Fruit fly (Drosophila melanogaster): Measurements from ENCODE around the gene red.

red gene

dm6 chr3R:14327113-14327466 lies 38.2 kb downstream of the red start:
- TF ChIP-seq bab1 (GFP tag; optimal IDR thresholded peaks at IDR 0.05): no peak
- no peak for TF ChIP-seq CG7101 (tag; optimal IDR thresholded peaks at IDR 0.05)
- TF ChIP-seq CG11617 (GFP tag; optimal IDR thresholded peaks at IDR 0.05): no peak

dm6 chr3R:14327472-14328104 lies 38.7 kb downstream of the red start, which contains the start of gene spn-B:
TSS of gene spn-B (plus strand) at chr3R:14328051.
- TF ChIP-seq CG7101 (tag; optimal IDR thresholded peaks at IDR 0.05) (peak; percentile 74), Crg-1 (GFP tag; optimal IDR thresholded peaks at IDR 0.05) (peak; percentile 31), CG33017 (tag; optimal IDR thresholded peaks at IDR 0.05) (peak; percentile 53), CG5204 (GFP tag; optimal IDR thresholded peaks at IDR 0.05) (peak; percentile 63), CG12768 (GFP tag; optimal IDR thresholded peaks at IDR 0.05) (peak; percentile 70), tj (GFP tag; optimal IDR thresholded peaks at IDR 0.05) (peak; percentile 47), Mnt (GFP tag; optimal IDR thresholded peaks at IDR 0.05) (peak; percentile 57), CG11617 (GFP tag; optimal IDR thresholded peaks at IDR 0.05) (peak; percentile 81), pad (GFP tag; optimal IDR thresholded peaks at IDR 0.05) (peak; percentile 56), cnc (optimal IDR thresholded peaks at IDR 0.05) (no peak), CG1620 (GFP tag; optimal IDR thresholded peaks at IDR 0.05) (peak; percentile 40), Clk (GFP tag; optimal IDR thresholded peaks at IDR 0.05) (no peak), CG7045 (GFP tag; optimal IDR thresholded peaks at IDR 0.05) (peak; percentile 55), Hr96 (GFP tag; optimal IDR thresholded peaks at IDR 0.05) (peak; percentile 69), toe (GFP tag; optimal IDR thresholded peaks at IDR 0.05) (peak; percentile 64), CG14711 (tag; optimal IDR thresholded peaks at IDR 0.05) (peak; percentile 52), cic (GFP tag; optimal IDR thresholded peaks at IDR 0.05) (peak; percentile 66), kay (GFP tag; ENCODE audit: borderline replicate concordance) (peak; percentile 32), bab1 (GFP tag; optimal IDR thresholded peaks at IDR 0.05) (peak; percentile 77), ovo (GFP tag; optimal IDR thresholded peaks at IDR 0.05) (no peak)

- no peak for TF ChIP-seq CG12768 (GFP tag; optimal IDR thresholded peaks at IDR 0.05)
- peak; percentile 56 for TF ChIP-seq kay (GFP tag; ENCODE audit: borderline replicate concordance)
- TF ChIP-seq cic (GFP tag; optimal IDR thresholded peaks at IDR 0.05): no peak
These were observed 40.7 kb downstream of the red start for dm6 chr3R:14329549-14329948.

- TF ChIP-seq CG12768 (GFP tag; optimal IDR thresholded peaks at IDR 0.05) (no peak), Hr96 (GFP tag; optimal IDR thresholded peaks at IDR 0.05) (no peak), tj (GFP tag; optimal IDR thresholded peaks at IDR 0.05) (no peak), CG5204 (GFP tag; optimal IDR thresholded peaks at IDR 0.05) (no peak), CG7101 (tag; optimal IDR thresholded peaks at IDR 0.05) (no peak), CG11617 (GFP tag; optimal IDR thresholded peaks at IDR 0.05) (no peak), pad (GFP tag; optimal IDR thresholded peaks at IDR 0.05) (no peak), CG33017 (tag; optimal IDR thresholded peaks at IDR 0.05) (no peak), CG7045 (GFP tag; optimal IDR thresholded peaks at IDR 0.05) (no peak), Mnt (GFP tag; optimal IDR thresholded peaks at IDR 0.05) (no peak)
These were observed 41.8 kb downstream of the red start for dm6 chr3R:14330654-14331053.

dm6 chr3R:14331474-14331873 lies 42.6 kb downstream of the red start:
- TF ChIP-seq tj (GFP tag; optimal IDR thresholded peaks at IDR 0.05): no peak
- TF ChIP-seq toe (GFP tag; optimal IDR thresholded peaks at IDR 0.05): no peak
- TF ChIP-seq CG33017 (tag; optimal IDR thresholded peaks at IDR 0.05): no peak
- no peak for TF ChIP-seq CG14711 (tag; optimal IDR thresholded peaks at IDR 0.05)
- no peak for TF ChIP-seq pad (GFP tag; optimal IDR thresholded peaks at IDR 0.05)
- no peak for TF ChIP-seq ovo (GFP tag; optimal IDR thresholded peaks at IDR 0.05)
- TF ChIP-seq cic (GFP tag; optimal IDR thresholded peaks at IDR 0.05): no peak
- TF ChIP-seq Hr96 (GFP tag; optimal IDR thresholded peaks at IDR 0.05): no peak
- no peak for TF ChIP-seq CG5204 (GFP tag; optimal IDR thresholded peaks at IDR 0.05)
- no peak for TF ChIP-seq Clk (GFP tag; optimal IDR thresholded peaks at IDR 0.05)
- no peak for TF ChIP-seq Mnt (GFP tag; optimal IDR thresholded peaks at IDR 0.05)
- TF ChIP-seq CG11617 (GFP tag; optimal IDR thresholded peaks at IDR 0.05): no peak
- no peak for TF ChIP-seq cnc (optimal IDR thresholded peaks at IDR 0.05)
- TF ChIP-seq CG1620 (GFP tag; optimal IDR thresholded peaks at IDR 0.05): no peak

- TF ChIP-seq Crg-1 (GFP tag; optimal IDR thresholded peaks at IDR 0.05) (no peak), Hr96 (GFP tag; optimal IDR thresholded peaks at IDR 0.05) (no peak), bab1 (GFP tag; optimal IDR thresholded peaks at IDR 0.05) (no peak), CG7045 (GFP tag; optimal IDR thresholded peaks at IDR 0.05) (no peak), CG14711 (tag; optimal IDR thresholded peaks at IDR 0.05) (no peak), CG12768 (GFP tag; optimal IDR thresholded peaks at IDR 0.05) (no peak), CG11617 (GFP tag; optimal IDR thresholded peaks at IDR 0.05) (no peak), CG33017 (tag; optimal IDR thresholded peaks at IDR 0.05) (no peak), cnc (optimal IDR thresholded peaks at IDR 0.05) (no peak), ovo (GFP tag; optimal IDR thresholded peaks at IDR 0.05) (no peak), kay (GFP tag; ENCODE audit: borderline replicate concordance) (no peak), CG7101 (tag; optimal IDR thresholded peaks at IDR 0.05) (no peak)
These were observed 43.9 kb downstream of the red start for dm6 chr3R:14332735-14333134.

- TF ChIP-seq cnc (optimal IDR thresholded peaks at IDR 0.05): no peak
- TF ChIP-seq tj (GFP tag; optimal IDR thresholded peaks at IDR 0.05): peak; percentile 49
- TF ChIP-seq CG1620 (GFP tag; optimal IDR thresholded peaks at IDR 0.05): no peak
These were observed 46.6 kb downstream of the red start for dm6 chr3R:14335504-14335903.
